Fruit fly (Drosophila melanogaster) Kc167 (cell line): ENCODE results near the gene CG11893.

Source experiments
- Myc ChIP-seq: fragments of >200 bp; optimal IDR thresholded peaks from 2 replicates; lab custom pipeline; 2017; ENCODE audit warnings: missing external identifiers
- Sin3A ChIP-seq: fragments of >200 bp; optimal IDR thresholded peaks from 2 replicates; lab custom pipeline; 2018; ENCODE audit warnings: missing external identifiers
- h ChIP-seq: fragments of >200 bp; optimal IDR thresholded peaks from 3 replicates; lab custom pipeline; 2018; ENCODE audit warnings: missing external identifiers
- insv ChIP-seq: fragments of >200 bp; optimal IDR thresholded peaks from 3 replicates; lab custom pipeline; 2018; ENCODE audit warnings: missing external identifiers
- psq ChIP-seq: fragments of >200 bp; optimal IDR thresholded peaks from 2 replicates; lab custom pipeline; 2017; ENCODE audit warnings: missing external identifiers
- ttk ChIP-seq: sonication (Bioruptor generic); optimal IDR thresholded peaks from 2 replicates; lab custom pipeline; 2017; ENCODE audit warnings: missing external identifiers

Gene CG11893

DNA sequence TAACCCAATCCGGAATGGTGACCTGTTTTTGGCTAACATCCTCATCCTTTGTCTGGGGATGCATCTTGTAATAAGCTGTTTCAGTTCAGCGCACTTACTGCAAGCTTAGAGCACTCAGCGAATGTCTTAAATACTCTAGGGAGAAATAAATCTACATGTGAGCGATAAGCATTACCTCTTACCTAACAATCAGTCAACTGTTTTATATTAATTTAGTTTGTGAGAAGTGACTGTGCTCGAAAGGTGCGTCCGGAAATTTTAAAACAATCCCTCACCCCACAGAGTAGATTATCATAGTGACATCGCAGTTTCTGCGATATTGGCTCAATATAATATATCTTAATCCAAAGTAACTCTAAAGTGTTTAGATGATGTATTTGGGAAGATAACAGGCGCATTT lies 28.3 kb downstream of the CG11893 start, which contains the start of gene CG10553:
Gene CG10553, minus strand, starts transcription at position 101 of the 400 bp plus-strand sequence.
- TF ChIP-seq Myc (lab: Kevin White, UChicago): no peak
- TF ChIP-seq psq (lab: Kevin White, UChicago): no peak
- TF ChIP-seq ttk: no peak
- no peak for TF ChIP-seq Sin3A (lab: Kevin White, UChicago)
- no peak for TF ChIP-seq h (lab: Kevin White, UChicago)
- TF ChIP-seq insv: no peak

DNA sequence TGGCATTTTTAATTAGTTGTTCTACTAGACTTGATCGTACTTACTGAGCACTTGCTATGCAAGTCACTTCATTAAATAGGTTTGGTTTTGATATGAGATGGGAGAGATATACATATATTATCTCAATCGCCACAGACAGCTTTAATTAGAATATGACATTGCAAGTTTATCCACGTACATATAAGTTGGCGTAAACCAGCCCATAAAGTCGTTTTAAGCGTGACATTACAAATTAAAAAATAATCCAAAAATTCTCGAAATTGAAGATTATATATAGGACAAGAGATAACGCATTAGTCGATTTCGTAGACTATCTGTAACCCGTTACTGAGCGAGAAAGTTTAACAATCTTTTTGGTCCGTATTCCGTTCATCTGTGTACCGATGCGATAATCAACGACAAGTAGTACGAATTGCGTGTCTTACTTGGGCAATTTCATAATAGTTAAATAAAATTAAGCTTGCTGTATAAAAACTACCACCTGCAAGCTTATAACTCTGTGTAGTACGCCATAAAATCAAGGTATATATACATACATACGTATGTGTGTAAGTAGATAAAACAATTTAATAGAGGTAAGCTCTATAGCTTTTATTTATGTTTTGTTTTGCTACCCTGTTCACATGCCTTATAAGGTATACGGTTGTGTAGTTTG lies 30.5 kb downstream of the CG11893 start, which contains the start of gene CG10560:
Gene CG10560, minus strand, starts transcription at position 51 of the 655 bp plus-strand sequence.
- no peak for TF ChIP-seq psq (lab: Kevin White, UChicago)
- TF ChIP-seq Myc (lab: Kevin White, UChicago): no peak
- no peak for TF ChIP-seq h (lab: Kevin White, UChicago)
- TF ChIP-seq ttk: no peak
- TF ChIP-seq Sin3A (lab: Kevin White, UChicago): no peak
- TF ChIP-seq insv: no peak

DNA sequence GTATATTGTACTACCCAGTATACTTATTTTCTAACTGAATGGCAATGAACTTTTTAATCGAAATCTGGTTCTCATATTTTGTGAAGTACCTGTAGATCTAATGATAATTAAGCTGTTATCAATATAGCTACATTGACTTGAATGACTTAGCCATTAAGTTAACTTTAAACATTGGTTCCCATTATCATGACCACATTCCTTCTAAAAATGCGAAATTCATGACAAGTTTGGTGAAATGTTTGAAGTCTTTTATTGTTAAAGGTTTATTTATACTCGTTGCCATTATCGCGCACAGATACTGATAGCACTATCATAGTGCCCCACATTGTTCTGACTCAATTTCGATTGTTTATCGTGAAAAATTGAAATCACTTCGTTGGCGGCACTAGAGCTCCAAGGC lies 31.2 kb downstream of the CG11893 start:
- no peak for TF ChIP-seq h (lab: Kevin White, UChicago)
- TF ChIP-seq Myc (lab: Kevin White, UChicago): no peak
- TF ChIP-seq psq (lab: Kevin White, UChicago): no peak
- no peak for TF ChIP-seq Sin3A (lab: Kevin White, UChicago)

DNA sequence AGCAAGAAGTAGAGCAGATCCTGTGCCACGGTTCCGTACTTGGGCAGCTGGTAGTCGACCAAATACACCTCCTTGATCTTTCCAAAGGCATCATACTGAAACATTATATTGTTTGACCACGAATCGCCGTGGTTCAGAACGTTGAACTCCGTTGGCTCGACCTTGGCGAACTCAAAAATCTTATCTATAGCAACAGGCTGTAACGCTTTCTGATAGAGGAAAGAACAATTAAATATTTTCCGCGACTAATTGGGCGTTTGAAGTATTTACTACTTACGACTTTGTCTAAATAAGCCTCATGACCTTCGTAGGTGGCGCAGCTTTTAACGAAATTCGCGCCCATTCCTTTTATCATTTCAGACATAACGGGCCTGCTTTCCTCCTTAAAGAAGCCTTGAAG lies 32.0 kb downstream of the CG11893 start:
- TF ChIP-seq h (lab: Kevin White, UChicago): no peak
- TF ChIP-seq insv: no peak
- TF ChIP-seq Sin3A (lab: Kevin White, UChicago): no peak
- TF ChIP-seq psq (lab: Kevin White, UChicago): no peak

DNA sequence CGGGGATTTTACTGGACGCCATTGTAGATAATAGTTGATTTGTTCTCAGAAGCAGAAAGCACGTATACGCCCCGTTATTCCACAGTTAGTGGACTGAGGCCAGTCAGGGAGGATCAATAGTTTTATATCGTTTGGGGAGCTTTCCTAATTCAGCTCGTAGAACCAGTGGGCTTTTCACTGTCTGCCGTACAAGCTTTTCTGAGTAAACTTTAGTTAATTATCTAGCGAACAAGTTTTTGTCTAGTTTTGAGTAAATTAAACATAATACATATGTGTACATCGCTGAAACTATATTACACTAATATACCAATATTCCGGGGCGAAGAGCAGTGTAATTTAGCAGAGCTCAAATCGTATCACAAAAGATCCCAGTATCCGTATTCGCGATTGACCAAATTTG lies 33.0 kb downstream of the CG11893 start, which contains the start of gene CG10562:
Gene CG10562, minus strand, starts transcription at position 101 of the 400 bp plus-strand sequence.
- TF ChIP-seq Myc (lab: Kevin White, UChicago) (no peak), insv (no peak), ttk (no peak), h (lab: Kevin White, UChicago) (no peak), psq (lab: Kevin White, UChicago) (no peak), Sin3A (lab: Kevin White, UChicago) (no peak)

DNA sequence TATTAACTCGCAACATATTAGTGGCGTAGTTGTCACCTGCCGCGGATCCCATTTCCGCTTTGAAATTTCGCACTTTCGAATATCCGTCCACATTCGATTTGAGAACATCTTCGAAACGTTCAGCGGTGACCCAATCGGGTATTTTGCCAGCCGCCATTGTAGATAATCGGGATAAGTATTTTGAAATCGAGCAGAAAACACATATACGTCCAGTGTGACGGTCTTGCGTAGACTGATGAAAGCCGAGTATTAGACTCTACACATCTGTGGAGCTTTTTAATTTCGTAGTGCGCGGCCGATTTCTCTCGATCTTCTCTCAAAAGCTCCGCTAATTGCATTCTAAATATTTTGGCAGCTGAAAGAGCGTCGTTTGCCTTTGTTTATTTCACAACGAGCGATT lies 39.4 kb downstream of the CG11893 start, which contains the start of gene CHKov1:
Gene CHKov1, minus strand, starts transcription at position 238 of the 400 bp plus-strand sequence.
- TF ChIP-seq insv (no peak), ttk (no peak), Myc (lab: Kevin White, UChicago) (no peak), h (lab: Kevin White, UChicago) (no peak), psq (lab: Kevin White, UChicago) (no peak), Sin3A (lab: Kevin White, UChicago) (no peak)

DNA sequence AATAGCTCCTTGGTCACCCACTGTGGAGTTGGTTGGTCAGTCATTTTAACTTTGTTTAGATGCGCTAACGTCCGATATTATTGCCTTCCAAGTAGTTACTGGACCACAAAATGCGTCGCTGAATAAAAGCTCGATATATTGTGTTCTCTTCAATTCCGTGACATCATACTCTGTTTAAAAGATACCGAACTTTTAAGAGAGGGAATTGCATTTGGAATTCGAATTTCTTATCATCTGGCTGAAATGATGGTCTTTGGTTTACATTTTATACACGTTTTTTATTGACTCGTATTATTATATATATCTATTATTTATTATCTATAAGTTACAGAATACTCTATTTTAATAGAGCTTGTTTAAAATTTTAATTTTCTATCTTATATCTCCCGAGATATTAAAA lies 41.4 kb downstream of the CG11893 start, which contains the start of gene CHKov2:
Gene CHKov2, minus strand, starts transcription at position 101 of the 400 bp plus-strand sequence.
- TF ChIP-seq Sin3A (lab: Kevin White, UChicago) (no peak), ttk (no peak), Myc (lab: Kevin White, UChicago) (no peak), psq (lab: Kevin White, UChicago) (no peak), h (lab: Kevin White, UChicago) (no peak), insv (no peak)

DNA sequence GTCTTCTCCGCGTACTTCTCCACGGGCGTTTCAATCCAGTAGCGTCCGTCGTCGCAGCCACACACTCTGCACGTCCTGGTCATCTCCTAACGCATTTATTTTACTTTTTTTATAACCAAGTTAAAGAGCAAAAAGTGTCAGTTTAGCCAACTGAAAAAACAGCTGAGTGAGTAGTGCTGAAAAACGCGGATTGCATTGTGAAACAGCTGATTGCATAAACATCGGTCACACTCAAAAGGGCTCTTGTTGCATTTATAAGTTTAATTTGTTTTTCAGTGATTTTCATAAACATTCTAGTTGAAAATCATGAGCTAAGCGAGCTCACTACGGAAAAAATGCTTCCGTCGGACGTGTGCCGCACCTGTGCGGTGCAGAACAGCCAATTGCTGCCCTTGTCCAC lies 45.4 kb downstream of the CG11893 start, which contains the start of the genes CG10669 and CG11902:
Gene CG10669, minus strand, starts transcription at position 179 of the 400 bp plus-strand sequence.
Gene CG11902, plus strand, starts transcription at position 193 of the 400 bp plus-strand sequence.
- TF ChIP-seq psq (lab: Kevin White, UChicago) (no peak), Myc (lab: Kevin White, UChicago) (no peak), insv (no peak), ttk (no peak), h (lab: Kevin White, UChicago) (no peak), Sin3A (lab: Kevin White, UChicago) (no peak)

DNA sequence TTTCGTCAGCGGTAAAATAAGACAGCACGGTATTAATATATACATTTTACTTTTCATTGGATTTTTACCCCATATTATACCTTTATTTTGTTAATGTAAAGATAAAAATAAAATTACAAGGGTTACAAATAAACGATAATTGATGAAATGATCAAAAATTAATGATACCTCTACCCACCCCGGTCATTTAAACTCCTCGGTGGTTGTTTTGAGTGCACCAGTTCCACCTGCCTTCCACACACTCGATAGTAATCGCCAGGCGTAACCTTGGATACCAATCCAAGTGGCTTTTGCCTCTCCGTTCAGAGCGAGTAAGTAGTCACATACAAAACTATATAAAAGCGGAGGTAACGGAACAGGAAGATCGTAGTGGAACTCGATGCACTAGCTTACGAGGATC lies 50.3 kb downstream of the CG11893 start, which contains the start of gene rha:
Gene rha, plus strand, starts transcription at position 301 of the 400 bp plus-strand sequence.
- TF ChIP-seq h (lab: Kevin White, UChicago): no peak
- no peak for TF ChIP-seq insv
- no peak for TF ChIP-seq psq (lab: Kevin White, UChicago)
- TF ChIP-seq Sin3A (lab: Kevin White, UChicago): no peak
- no peak for TF ChIP-seq Myc (lab: Kevin White, UChicago)
- no peak for TF ChIP-seq ttk
